Worm (Caenorhabditis elegans): ENCODE results near the gene oac-58.

ce11 chrIV:12302885-12303284 lies 8.6 kb downstream of the oac-58 start:
- TF ChIP-seq dve-1 (tag; optimal IDR thresholded peaks at IDR 0.05), result no peak
- TF ChIP-seq hlh-8 (tag; optimal IDR thresholded peaks at IDR 0.05), result no peak
- no peak for TF ChIP-seq elt-2 (tag; optimal IDR thresholded peaks at IDR 0.05)
- TF ChIP-seq ama-1 (optimal IDR thresholded peaks at IDR 0.05), result no peak
- no peak for TF ChIP-seq ceh-9 (tag; optimal IDR thresholded peaks at IDR 0.05)
